Worm (Caenorhabditis elegans) whole organism, L2 larva: ENCODE results near the gene C18H9.5.

ENCODE experiments used
- C34F6.9 ChIP-seq: fragments of 150-350 bp; optimal IDR thresholded peaks from 2 replicates; lab custom pipeline; 2014; ENCODE audit warnings: missing biosample characterization, missing genetic modification characterization
- F13H6.1 ChIP-seq: sonication (generic microtip); optimal IDR thresholded peaks from 2 replicates; lab custom pipeline; 2016; ENCODE audit warnings: missing genetic modification characterization, missing compliant biosample characterization
- R02D3.7 ChIP-seq: fragments of 150-350 bp; optimal IDR thresholded peaks from 2 replicates; lab custom pipeline; 2014; ENCODE audit warnings: missing biosample characterization, missing genetic modification characterization
- Y55F3AM.14 ChIP-seq: fragments of 200-800 bp; sonication (Bioruptor generic); optimal IDR thresholded peaks from 2 replicates; lab custom pipeline; 2018; ENCODE audit warnings: mild to moderate bottlenecking, missing genetic modification characterization, missing compliant biosample characterization
- ZK546.5 ChIP-seq: sonication (generic microtip); optimal IDR thresholded peaks from 2 replicates; lab custom pipeline; 2017; ENCODE audit warnings: missing biosample characterization, missing genetic modification characterization
- alr-1 ChIP-seq: fragments of 150-350 bp; optimal IDR thresholded peaks from 2 replicates; lab custom pipeline; 2014; ENCODE audit warnings: missing biosample characterization, missing genetic modification characterization
- aly-2 ChIP-seq: fragments of 150-350 bp; optimal IDR thresholded peaks from 2 replicates; lab custom pipeline; 2014; ENCODE audit warnings: missing biosample characterization, missing genetic modification characterization
- ama-1 ChIP-seq: fragments of 150-350 bp; optimal IDR thresholded peaks from 2 replicates; lab custom pipeline; 2018; ENCODE audit warnings: inconsistent platforms
- blmp-1 ChIP-seq: sonication (generic microtip); optimal IDR thresholded peaks from 2 replicates; lab custom pipeline; 2017; ENCODE audit warnings: missing genetic modification characterization, mild to moderate bottlenecking, missing compliant biosample characterization, antibody characterized with exemption, moderate library complexity; ENCODE audit not compliant: insufficient read depth
- ceh-16 ChIP-seq: fragments of 150-350 bp; optimal IDR thresholded peaks from 2 replicates; lab custom pipeline; 2014; ENCODE audit warnings: missing biosample characterization, missing genetic modification characterization
- ceh-82 ChIP-seq: fragments of 150-350 bp; optimal IDR thresholded peaks from 2 replicates; lab custom pipeline; 2014; ENCODE audit warnings: missing biosample characterization, missing genetic modification characterization
- crh-2 ChIP-seq: sonication (generic microtip); optimal IDR thresholded peaks from 2 replicates; lab custom pipeline; 2017; ENCODE audit warnings: missing biosample characterization, missing genetic modification characterization
- dmd-4 ChIP-seq: sonication (generic microtip); optimal IDR thresholded peaks from 2 replicates; lab custom pipeline; 2017; ENCODE audit warnings: missing biosample characterization, missing genetic modification characterization
- egl-27 ChIP-seq: sonication (generic microtip); optimal IDR thresholded peaks from 3 replicates; lab custom pipeline; 2017; ENCODE audit warnings: missing biosample characterization, missing genetic modification reagents, missing genetic modification characterization
- elt-1 ChIP-seq: fragments of 150-350 bp; optimal IDR thresholded peaks from 2 replicates; lab custom pipeline; 2014; ENCODE audit warnings: missing biosample characterization, missing genetic modification characterization
- elt-3 ChIP-seq: sonication (generic microtip); optimal IDR thresholded peaks from 2 replicates; lab custom pipeline; 2017; ENCODE audit warnings: missing biosample characterization, missing genetic modification characterization
- fos-1 ChIP-seq: fragments of 150-350 bp; optimal IDR thresholded peaks from 2 replicates; lab custom pipeline; 2014; ENCODE audit warnings: missing biosample characterization, missing genetic modification characterization
- gmeb-1 ChIP-seq: fragments of 150-350 bp; optimal IDR thresholded peaks from 2 replicates; lab custom pipeline; 2014; ENCODE audit warnings: missing biosample characterization, missing genetic modification characterization
- lin-11 ChIP-seq: fragments of 150-350 bp; sonication (generic microtip); optimal IDR thresholded peaks from 2 replicates; lab custom pipeline; 2014; ENCODE audit warnings: missing biosample characterization, missing genetic modification characterization, inconsistent platforms, mixed read lengths
- lin-13 ChIP-seq: fragments of 150-350 bp; optimal IDR thresholded peaks from 2 replicates; lab custom pipeline; 2014; ENCODE audit warnings: missing biosample characterization, missing genetic modification reagents, missing genetic modification characterization
- lin-39 ChIP-seq: fragments of 150-350 bp; optimal IDR thresholded peaks from 2 replicates; lab custom pipeline; 2014; ENCODE audit warnings: missing biosample characterization, missing genetic modification reagents, missing genetic modification characterization
- lsy-2 ChIP-seq, 2 experiments: fragments of 150-350 bp in 1 of 2; sonication (generic microtip) in 1 of 2; optimal IDR thresholded peaks; 2 replicates each; lab custom pipeline; 2014 to 2017; ENCODE audit warnings: missing biosample characterization in 2 of 2, missing genetic modification characterization in 2 of 2
- mab-5 ChIP-seq: fragments of 150-350 bp; optimal IDR thresholded peaks from 2 replicates; lab custom pipeline; 2014; ENCODE audit warnings: missing biosample characterization, missing genetic modification characterization
- mbf-1 ChIP-seq: sonication (generic microtip); optimal IDR thresholded peaks from 2 replicates; lab custom pipeline; 2017; ENCODE audit warnings: missing biosample characterization, missing genetic modification characterization
- mdl-1 ChIP-seq, 2 experiments: fragments of 150-350 bp in 1 of 2; sonication (generic microtip) in 1 of 2; optimal IDR thresholded peaks; 2 replicates each; lab custom pipeline; 2017; ENCODE audit warnings: missing biosample characterization in 2 of 2, missing genetic modification characterization in 2 of 2
- nhr-10 ChIP-seq: sonication (generic microtip); optimal IDR thresholded peaks from 2 replicates; lab custom pipeline; 2017; ENCODE audit warnings: missing biosample characterization, missing genetic modification characterization
- nhr-11 ChIP-seq: fragments of 150-350 bp; optimal IDR thresholded peaks from 2 replicates; lab custom pipeline; 2014; ENCODE audit warnings: missing biosample characterization, missing genetic modification characterization
- nhr-12 ChIP-seq: fragments of 150-350 bp; optimal IDR thresholded peaks from 2 replicates; lab custom pipeline; 2014; ENCODE audit warnings: missing biosample characterization, missing genetic modification characterization
- nhr-129 ChIP-seq: fragments of 150-350 bp; optimal IDR thresholded peaks from 2 replicates; lab custom pipeline; 2014; ENCODE audit warnings: missing biosample characterization, missing genetic modification characterization
- nhr-21 ChIP-seq: fragments of 150-350 bp; optimal IDR thresholded peaks from 2 replicates; lab custom pipeline; 2014; ENCODE audit warnings: missing biosample characterization, missing genetic modification characterization
- nhr-23 ChIP-seq: fragments of 150-350 bp; optimal IDR thresholded peaks from 2 replicates; lab custom pipeline; 2014; ENCODE audit warnings: missing biosample characterization, missing genetic modification reagents, missing genetic modification characterization
- nhr-237 ChIP-seq: fragments of 150-350 bp; optimal IDR thresholded peaks from 2 replicates; lab custom pipeline; 2014; ENCODE audit warnings: missing biosample characterization, missing genetic modification characterization
- nhr-25 ChIP-seq: fragments of 150-350 bp; sonication (generic microtip); optimal IDR thresholded peaks from 3 replicates; lab custom pipeline; 2014; ENCODE audit warnings: missing biosample characterization, missing genetic modification characterization
- nhr-6 ChIP-seq: fragments of 150-350 bp; optimal IDR thresholded peaks from 2 replicates; lab custom pipeline; 2014; ENCODE audit warnings: missing biosample characterization, missing genetic modification characterization
- nhr-77 ChIP-seq: fragments of 150-350 bp; optimal IDR thresholded peaks from 2 replicates; lab custom pipeline; 2014; ENCODE audit warnings: missing biosample characterization, missing genetic modification characterization
- peb-1 ChIP-seq: fragments of 150-350 bp; optimal IDR thresholded peaks from 2 replicates; lab custom pipeline; 2014; ENCODE audit warnings: missing biosample characterization, missing genetic modification characterization
- sem-4 ChIP-seq: fragments of 150-350 bp; optimal IDR thresholded peaks from 2 replicates; lab custom pipeline; 2014; ENCODE audit warnings: missing biosample characterization, missing genetic modification reagents, missing genetic modification characterization
- skn-1 ChIP-seq: sonication (generic microtip); optimal IDR thresholded peaks from 2 replicates; lab custom pipeline; 2017; ENCODE audit warnings: missing biosample characterization, missing genetic modification characterization
- sma-3 ChIP-seq: sonication (generic microtip); optimal IDR thresholded peaks from 2 replicates; lab custom pipeline; 2016; ENCODE audit warnings: missing genetic modification reagents, missing genetic modification characterization, missing compliant biosample characterization
- sma-9 ChIP-seq, 2 experiments: fragments of 150-350 bp in 1 of 2; sonication (generic microtip) in 1 of 2; optimal IDR thresholded peaks; 2 replicates each; lab custom pipeline; 2014 to 2016; ENCODE audit warnings: missing genetic modification characterization in 2 of 2, mild to moderate bottlenecking in 1 of 2, missing biosample characterization in 1 of 2, missing compliant biosample characterization in 1 of 2, missing genetic modification reagents in 1 of 2, moderate library complexity in 1 of 2
- snpc-4 ChIP-seq: fragments of 150-350 bp; optimal IDR thresholded peaks from 2 replicates; lab custom pipeline; 2014; ENCODE audit warnings: missing biosample characterization, missing genetic modification characterization
- unc-39 ChIP-seq: fragments of 150-350 bp; optimal IDR thresholded peaks from 2 replicates; lab custom pipeline; 2014; ENCODE audit warnings: missing biosample characterization, missing genetic modification characterization
- unc-55 ChIP-seq: fragments of 150-350 bp; sonication (generic microtip); optimal IDR thresholded peaks from 3 replicates; lab custom pipeline; 2014; ENCODE audit warnings: missing biosample characterization, missing genetic modification reagents, missing genetic modification characterization
- unc-62 ChIP-seq: fragments of 150-350 bp; optimal IDR thresholded peaks from 2 replicates; lab custom pipeline; 2014; ENCODE audit warnings: missing biosample characterization, missing genetic modification reagents, missing genetic modification characterization
- zag-1 ChIP-seq: fragments of 150-350 bp; optimal IDR thresholded peaks from 2 replicates; lab custom pipeline; 2014; ENCODE audit warnings: missing biosample characterization, missing genetic modification characterization
- ztf-1 ChIP-seq: fragments of 200-800 bp; sonication (Bioruptor generic); conservative IDR thresholded peaks from 2 replicates; pipeline ENCODE4 v1.3.6; 2022; ENCODE audit warnings: missing genetic modification characterization, missing compliant biosample characterization
- ztf-11 ChIP-seq: sonication (generic microtip); optimal IDR thresholded peaks from 2 replicates; lab custom pipeline; 2017; ENCODE audit warnings: missing biosample characterization, missing genetic modification characterization
- ztf-4 ChIP-seq: fragments of 150-350 bp; optimal IDR thresholded peaks from 2 replicates; lab custom pipeline; 2014; ENCODE audit warnings: missing biosample characterization, missing genetic modification characterization

Gene C18H9.5

ce11 chrII:6685964-6686363 is 9.4 kb downstream of the C18H9.5 start:
- no peak for TF ChIP-seq elt-3 (tag; lab: Kevin White, UChicago)
- no peak for TF ChIP-seq mab-5 (tag; lab: Kevin White, UChicago)
- TF ChIP-seq unc-62 (GFP tag; lab: Kevin White, UChicago), result no peak
- no peak for TF ChIP-seq elt-1 (tag; lab: Kevin White, UChicago)
- no peak for TF ChIP-seq nhr-21 (tag; lab: Kevin White, UChicago)
- no peak for TF ChIP-seq ztf-11
- no peak for TF ChIP-seq zag-1 (tag; lab: Kevin White, UChicago)
- no peak for TF ChIP-seq gmeb-1 (tag; lab: Kevin White, UChicago)
- TF ChIP-seq Y55F3AM.14 (GFP tag; lab: Kevin White, UChicago), result no peak
- no peak for TF ChIP-seq nhr-11 (tag; lab: Kevin White, UChicago)
- TF ChIP-seq F13H6.1 (tag; lab: Kevin White, UChicago), result no peak
- TF ChIP-seq, all 48 proteins: peak for 0

ce11 chrII:6683663-6684285 is 11.6 kb downstream of the C18H9.5 start, which contains the start of gene gyf-1:
gyf-1 (plus strand) TSS chrII:6684235.
- TF ChIP-seq egl-27 (tag; lab: Kevin White, UChicago) (no peak), dmd-4 (tag; lab: Kevin White, UChicago) (no peak), nhr-6 (tag; lab: Kevin White, UChicago) (no peak), ceh-82 (tag; lab: Kevin White, UChicago) (no peak), nhr-12 (no peak), skn-1 (tag; lab: Kevin White, UChicago) (no peak), Y55F3AM.14 (GFP tag; lab: Kevin White, UChicago) (no peak), nhr-237 (no peak), nhr-23 (tag; lab: Kevin White, UChicago) (no peak), ztf-11 (no peak), F13H6.1 (tag; lab: Kevin White, UChicago) (peak; percentile 34), nhr-129 (tag; lab: Kevin White, UChicago) (peak; percentile 31), nhr-25 (tag; lab: Kevin White, UChicago) (no peak), ztf-1 (GFP tag; lab: Robert Waterston, UW) (no peak), lin-13 (GFP tag; lab: Kevin White, UChicago) (no peak), fos-1 (tag; lab: Kevin White, UChicago) (peak; percentile 44), mbf-1 (tag; lab: Kevin White, UChicago) (no peak), unc-62 (GFP tag; lab: Kevin White, UChicago) (no peak), unc-55 (GFP tag; lab: Kevin White, UChicago) (peak; percentile 43), alr-1 (no peak), elt-1 (tag; lab: Kevin White, UChicago) (no peak), crh-2 (peak; percentile 61), sma-3 (no peak), nhr-77 (tag; lab: Kevin White, UChicago) (no peak), blmp-1 (no peak), snpc-4 (tag; lab: Kevin White, UChicago) (peak; percentile 21), elt-3 (tag; lab: Kevin White, UChicago) (no peak), C34F6.9 (peak; percentile 47), ama-1 (lab: Kevin White, UChicago) (no peak), lin-39 (no peak), mdl-1 (tag; optimal IDR thresholded peaks at IDR 0.05; lab: Kevin White, UChicago) (no peak), mab-5 (tag; lab: Kevin White, UChicago) (no peak), peb-1 (tag; lab: Kevin White, UChicago) (no peak), ZK546.5 (tag; lab: Kevin White, UChicago) (no peak), sem-4 (tag; lab: Kevin White, UChicago) (no peak), ceh-16 (tag; lab: Kevin White, UChicago) (no peak), nhr-11 (tag; lab: Kevin White, UChicago) (no peak), lin-11 (tag; lab: Kevin White, UChicago) (peak; percentile 14), gmeb-1 (tag; lab: Kevin White, UChicago) (no peak), zag-1 (tag; lab: Kevin White, UChicago) (no peak), unc-39 (tag; lab: Kevin White, UChicago) (no peak), sma-9 (GFP tag; optimal IDR thresholded peaks at IDR 0.05; lab: Kevin White, UChicago) (no peak), sma-9 (tag; optimal IDR thresholded peaks at IDR 0.05; lab: Kevin White, UChicago) (no peak), aly-2 (no peak), lsy-2 (tag; optimal IDR thresholded peaks at IDR 0.05; lab: Kevin White, UChicago) (peak in 1 of 2 experiments; percentile 51), R02D3.7 (tag; lab: Kevin White, UChicago) (no peak), ztf-4 (tag; lab: Kevin White, UChicago) (no peak), nhr-10 (tag; lab: Kevin White, UChicago) (no peak), nhr-21 (tag; lab: Kevin White, UChicago) (no peak)
- TF ChIP-seq, all 48 proteins: peak for 9
